Fruit fly (Drosophila melanogaster) whole organism, embryonic: ENCODE measurements around the gene CG13075.
A peak's percentile ranks its signal among the peaks of the same experiment; 100 is the strongest.

Experiments
- ATbp ChIP-seq: fragments of 200-800 bp; sonication (Bioruptor generic); optimal IDR thresholded peaks from 2 replicates; lab custom pipeline; 2017; ENCODE audit warnings: missing biosample characterization, mild to moderate bottlenecking, missing genetic modification characterization, missing genetic modification reagents
- B-H2 ChIP-seq: fragments of 200-800 bp; sonication (Bioruptor generic); optimal IDR thresholded peaks from 2 replicates; lab custom pipeline; 2018; ENCODE audit warnings: missing biosample characterization, mild to moderate bottlenecking, missing genetic modification characterization
- CG10321 ChIP-seq: fragments of 200-800 bp; sonication (Bioruptor generic); IDR thresholded peaks from 2 replicates; pipeline ENCODE4 v1.3.6; 2022; ENCODE audit warnings: missing biosample characterization, missing genetic modification characterization
- CG11247 ChIP-seq: fragments of 200-800 bp; sonication (Bioruptor generic); IDR thresholded peaks from 2 replicates; pipeline ENCODE4 v1.3.6; 2022; ENCODE audit warnings: missing biosample characterization, missing genetic modification characterization
- CG11560 ChIP-seq: fragments of 200-800 bp; sonication (Bioruptor generic); IDR thresholded peaks from 3 replicates; pipeline ENCODE4 v1.3.6; 2022; ENCODE audit warnings: missing biosample characterization, missing genetic modification characterization
- CG12219 ChIP-seq: fragments of 200-800 bp; sonication (Bioruptor generic); optimal IDR thresholded peaks from 3 replicates; lab custom pipeline; 2018; ENCODE audit warnings: missing biosample characterization, mild to moderate bottlenecking, missing genetic modification characterization
- CG13296 ChIP-seq: fragments of 200-800 bp; sonication (Bioruptor generic); optimal IDR thresholded peaks from 3 replicates; lab custom pipeline; 2018; ENCODE audit warnings: missing biosample characterization, mild to moderate bottlenecking, missing genetic modification characterization
- CG16779 ChIP-seq: fragments of 200-800 bp; sonication (Bioruptor generic); IDR thresholded peaks from 2 replicates; pipeline ENCODE4 v1.3.6; 2022; ENCODE audit warnings: missing biosample characterization, missing genetic modification characterization
- CG17359 ChIP-seq: fragments of 200-800 bp; sonication (Bioruptor generic); optimal IDR thresholded peaks from 3 replicates; lab custom pipeline; 2018; ENCODE audit warnings: missing biosample characterization, mild to moderate bottlenecking, missing genetic modification characterization, moderate library complexity
- CG1792 ChIP-seq: fragments of 200-800 bp; sonication (Bioruptor generic); optimal IDR thresholded peaks from 2 replicates; lab custom pipeline; 2016; ENCODE audit warnings: missing biosample characterization, missing genetic modification characterization
- CG2712 ChIP-seq: fragments of 200-800 bp; optimal IDR thresholded peaks from 3 replicates; lab custom pipeline; 2019; ENCODE audit warnings: missing biosample characterization, mild to moderate bottlenecking, missing genetic modification characterization, moderate library complexity
- CG33557 ChIP-seq: fragments of 200-800 bp; sonication (Bioruptor generic); optimal IDR thresholded peaks from 2 replicates; lab custom pipeline; 2019; ENCODE audit warnings: missing biosample characterization, mild to moderate bottlenecking, missing genetic modification characterization, moderate library complexity
- CG3407 ChIP-seq: fragments of 200-800 bp; sonication (Bioruptor generic); optimal IDR thresholded peaks from 2 replicates; lab custom pipeline; 2018; ENCODE audit warnings: missing biosample characterization, mild to moderate bottlenecking, missing genetic modification characterization
- CG3838 ChIP-seq: fragments of 200-800 bp; sonication (Bioruptor generic); optimal IDR thresholded peaks from 3 replicates; lab custom pipeline; 2016; ENCODE audit warnings: missing biosample characterization, missing genetic modification characterization
- CG42726 ChIP-seq: fragments of 200-800 bp; sonication (Bioruptor generic); IDR thresholded peaks from 2 replicates; pipeline ENCODE4 v1.3.6; 2022; ENCODE audit warnings: missing biosample characterization, missing genetic modification characterization; ENCODE audit not compliant: partially characterized antibody
- CG4854 ChIP-seq: fragments of 200-800 bp; sonication (Bioruptor generic); optimal IDR thresholded peaks from 2 replicates; lab custom pipeline; 2016; ENCODE audit warnings: missing biosample characterization, missing genetic modification characterization, inconsistent platforms
- CG6175 ChIP-seq: fragments of 200-800 bp; sonication (Bioruptor generic); IDR thresholded peaks from 3 replicates; pipeline ENCODE4 v1.3.6; 2022; ENCODE audit warnings: missing biosample characterization, missing genetic modification characterization
- CG7839 ChIP-seq: fragments of 200-800 bp; sonication (Bioruptor generic); optimal IDR thresholded peaks from 3 replicates; lab custom pipeline; 2018; ENCODE audit warnings: missing biosample characterization, mild to moderate bottlenecking, missing genetic modification characterization, moderate library complexity
- CG8924 ChIP-seq: fragments of 200-800 bp; optimal IDR thresholded peaks from 3 replicates; lab custom pipeline; 2019; ENCODE audit warnings: missing biosample characterization, mild to moderate bottlenecking, missing genetic modification characterization, moderate library complexity
- CHES-1-like ChIP-seq: fragments of 200-800 bp; sonication (Bioruptor generic); optimal IDR thresholded peaks from 2 replicates; lab custom pipeline; 2016; ENCODE audit warnings: missing biosample characterization, missing genetic modification characterization
- HmgZ ChIP-seq: fragments of 200-800 bp; sonication (Bioruptor generic); optimal IDR thresholded peaks from 2 replicates; lab custom pipeline; 2018; ENCODE audit warnings: missing biosample characterization, mild to moderate bottlenecking, missing genetic modification characterization
- Hmr ChIP-seq: fragments of 200-800 bp; sonication (Bioruptor generic); optimal IDR thresholded peaks from 3 replicates; lab custom pipeline; 2017; ENCODE audit warnings: mild to moderate bottlenecking, missing biosample characterization, missing genetic modification reagents, missing genetic modification characterization
- Hr78 ChIP-seq, 2 experiments: fragments of 200-800 bp in 1 of 2; fragments of >200 bp in 1 of 2; sonication (Bioruptor generic) in 1 of 2; optimal IDR thresholded peaks; 2 replicates each; lab custom pipeline; 2017 to 2019; ENCODE audit warnings: missing biosample characterization in 2 of 2, missing genetic modification characterization in 2 of 2, mild to moderate bottlenecking in 1 of 2, moderate library complexity in 1 of 2
- Lim3 ChIP-seq: fragments of 200-800 bp; sonication (Bioruptor generic); IDR thresholded peaks from 2 replicates; pipeline ENCODE4 v1.3.6; 2022; ENCODE audit warnings: missing biosample characterization, missing genetic modification characterization
- NFAT ChIP-seq: fragments of 200-800 bp; sonication (Bioruptor generic); IDR thresholded peaks from 2 replicates; pipeline ENCODE4 v1.3.6; 2022; ENCODE audit warnings: missing biosample characterization, missing genetic modification characterization
- Optix ChIP-seq: fragments of 200-800 bp; sonication (Bioruptor generic); IDR thresholded peaks from 3 replicates; pipeline ENCODE4 v1.3.6; 2022; ENCODE audit warnings: missing biosample characterization, missing genetic modification characterization
- PHDP ChIP-seq: fragments of 200-800 bp; sonication (Bioruptor generic); optimal IDR thresholded peaks from 3 replicates; lab custom pipeline; 2018; ENCODE audit warnings: missing biosample characterization, mild to moderate bottlenecking, missing genetic modification characterization, moderate library complexity
- Ravus ChIP-seq: fragments of 200-800 bp; sonication (Bioruptor generic); IDR thresholded peaks from 2 replicates; pipeline ENCODE4 v1.3.6; 2022; ENCODE audit warnings: missing biosample characterization, missing genetic modification characterization
- Sox102F ChIP-seq: fragments of 200-800 bp; sonication (Bioruptor generic); optimal IDR thresholded peaks from 2 replicates; lab custom pipeline; 2018; ENCODE audit warnings: missing biosample characterization, mild to moderate bottlenecking, missing genetic modification characterization, moderate library complexity
- YL-1 ChIP-seq: fragments of 200-800 bp; sonication (Bioruptor generic); optimal IDR thresholded peaks from 3 replicates; lab custom pipeline; 2017; ENCODE audit warnings: missing biosample characterization, mild to moderate bottlenecking, missing genetic modification characterization
- ac ChIP-seq: fragments of 200-800 bp; sonication (Bioruptor generic); optimal IDR thresholded peaks from 3 replicates; lab custom pipeline; 2017; ENCODE audit warnings: missing biosample characterization, mild to moderate bottlenecking, missing genetic modification characterization
- ap ChIP-seq: fragments of 200-800 bp; sonication (Bioruptor generic); IDR thresholded peaks from 2 replicates; pipeline ENCODE4 v1.3.6; 2022; ENCODE audit warnings: missing biosample characterization, missing genetic modification characterization
- bbx ChIP-seq: fragments of 200-800 bp; sonication (Bioruptor generic); IDR thresholded peaks from 2 replicates; pipeline ENCODE4 v1.3.6; 2022; ENCODE audit warnings: missing biosample characterization, missing genetic modification characterization; ENCODE audit not compliant: partially characterized antibody
- bowl ChIP-seq: fragments of 200-800 bp; sonication (Bioruptor generic); IDR thresholded peaks from 2 replicates; pipeline ENCODE4 v1.3.6; 2022; ENCODE audit warnings: missing biosample characterization, missing genetic modification characterization
- bsh ChIP-seq, 2 experiments: fragments of 200-800 bp; sonication (Bioruptor generic); optimal IDR thresholded peaks; 2 replicates each; lab custom pipeline; 2017 to 2018; ENCODE audit warnings: mild to moderate bottlenecking in 2 of 2, missing biosample characterization in 2 of 2, missing genetic modification characterization in 2 of 2, moderate library complexity in 1 of 2
- btn ChIP-seq: fragments of 200-800 bp; sonication (Bioruptor generic); optimal IDR thresholded peaks from 2 replicates; lab custom pipeline; 2016; ENCODE audit warnings: missing biosample characterization, missing genetic modification characterization
- chn ChIP-seq: fragments of 200-800 bp; sonication (Bioruptor generic); optimal IDR thresholded peaks from 2 replicates; lab custom pipeline; 2016; ENCODE audit warnings: missing biosample characterization, missing genetic modification characterization
- da ChIP-seq: fragments of 200-800 bp; sonication (Bioruptor generic); optimal IDR thresholded peaks from 2 replicates; lab custom pipeline; 2016; ENCODE audit warnings: missing biosample characterization, missing genetic modification characterization
- dmrt11E ChIP-seq: fragments of 200-800 bp; sonication (Bioruptor generic); optimal IDR thresholded peaks from 3 replicates; lab custom pipeline; 2018; ENCODE audit warnings: missing biosample characterization, mild to moderate bottlenecking, missing genetic modification characterization, moderate library complexity
- gcm2 ChIP-seq: fragments of 200-800 bp; sonication (Bioruptor generic); optimal IDR thresholded peaks from 2 replicates; lab custom pipeline; 2016; ENCODE audit warnings: missing biosample characterization, missing genetic modification characterization
- hkb ChIP-seq, 2 experiments: fragments of 200-800 bp in 1 of 2; fragments of >200 bp in 1 of 2; sonication (Bioruptor generic) in 1 of 2; IDR thresholded peaks in 1 of 2; optimal IDR thresholded peaks in 1 of 2; 2 replicates each; pipeline versions ENCODE4 v1.3.6 to Lab custom; 2017 to 2022; ENCODE audit warnings: missing biosample characterization in 1 of 2, missing genetic modification characterization in 1 of 2
- jigr1 ChIP-seq: fragments of 200-800 bp; sonication (Bioruptor generic); IDR thresholded peaks from 3 replicates; pipeline ENCODE4 v1.3.6; 2022; ENCODE audit warnings: missing biosample characterization, missing genetic modification characterization
- jing ChIP-seq: fragments of 200-800 bp; sonication (Bioruptor generic); optimal IDR thresholded peaks from 2 replicates; lab custom pipeline; 2018; ENCODE audit warnings: missing biosample characterization, mild to moderate bottlenecking, missing genetic modification characterization
- onecut ChIP-seq: fragments of 200-800 bp; sonication (Bioruptor generic); IDR thresholded peaks from 2 replicates; pipeline ENCODE4 v1.3.6; 2022; ENCODE audit warnings: missing biosample characterization, missing genetic modification characterization
- phol ChIP-seq: fragments of 200-800 bp; sonication (Bioruptor generic); optimal IDR thresholded peaks from 3 replicates; lab custom pipeline; 2018; ENCODE audit warnings: missing biosample characterization, mild to moderate bottlenecking, missing genetic modification characterization, moderate library complexity
- pita ChIP-seq: fragments of 200-800 bp; sonication (Bioruptor generic); optimal IDR thresholded peaks from 2 replicates; lab custom pipeline; 2017; ENCODE audit warnings: missing biosample characterization, mild to moderate bottlenecking, missing genetic modification characterization
- vnd ChIP-seq: fragments of 200-800 bp; sonication (Bioruptor generic); IDR thresholded peaks from 3 replicates; pipeline ENCODE4 v1.3.6; 2022; ENCODE audit warnings: missing biosample characterization, missing genetic modification characterization; ENCODE audit not compliant: partially characterized antibody
- zfh1 ChIP-seq: fragments of 200-800 bp; sonication (Bioruptor generic); IDR thresholded peaks from 3 replicates; pipeline ENCODE4 v1.3.6; 2022; ENCODE audit warnings: missing biosample characterization, missing genetic modification characterization

CG13075 gene

dm6 chr3L:16128973-16129745 lies 45.4 kb downstream of the CG13075 start, which contains the start of gene SsRbeta (continued):
- TF ChIP-seq CG4854 (no peak), bowl (GFP tag; lab: Robert Waterston, UW) (no peak), CG8924 (tag; lab: Kevin White, UChicago) (peak; percentile 5), PHDP (peak; percentile 7), btn (GFP tag; lab: Kevin White, UChicago) (no peak), ap (GFP tag; lab: Robert Waterston, UW) (peak; percentile 70), pita (GFP tag; lab: Kevin White, UChicago) (peak; percentile 34), CG3838 (GFP tag; lab: Kevin White, UChicago) (no peak), Ravus (GFP tag; lab: Robert Waterston, UW) (no peak), CG11247 (GFP tag; lab: Robert Waterston, UW) (peak; percentile 56), CG16779 (GFP tag; lab: Robert Waterston, UW) (peak; percentile 46; the same call in 1 of the 2 replicates), vnd (0 out of 3 replicates have a peak, but pooled peaks have one; percentile 39), HmgZ (tag; lab: Kevin White, UChicago) (peak; percentile 26), CHES-1-like (GFP tag; lab: Kevin White, UChicago) (peak; percentile 60), jigr1 (no peak), Hr78 (GFP tag; optimal IDR thresholded peaks at IDR 0.05; lab: Kevin White, UChicago) (no peak), CG17359 (tag; lab: Kevin White, UChicago) (no peak), Hmr (GFP tag; lab: Kevin White, UChicago) (peak; percentile 4), Optix (GFP tag; lab: Robert Waterston, UW) (no peak), NFAT (GFP tag; lab: Robert Waterston, UW) (peak; percentile 81), dmrt11E (peak; percentile 38), CG13296 (GFP tag; lab: Kevin White, UChicago) (no peak), YL-1 (GFP tag; lab: Kevin White, UChicago) (peak; percentile 90), CG1792 (no peak), CG33557 (no peak), onecut (no peak; the same call in 1 of the 2 replicates), hkb (optimal IDR thresholded peaks at IDR 0.05; lab: Kevin White, UChicago) (no peak), hkb (GFP tag; IDR thresholded peaks at IDR 0.05; lab: Robert Waterston, UW) (peak; percentile 30), CG6175 (no peak), bsh (GFP tag; optimal IDR thresholded peaks at IDR 0.05; lab: Kevin White, UChicago) (peak in 1 of 2 experiments; percentile 46), zfh1 (peak; percentile 79), B-H2 (GFP tag; lab: Kevin White, UChicago) (peak; percentile 29), phol (tag; lab: Kevin White, UChicago) (peak; percentile 35), CG42726 (GFP tag; lab: Robert Waterston, UW) (peak; percentile 78; the same call in 1 of the 2 replicates), bbx (peak; percentile 83), da (GFP tag; lab: Kevin White, UChicago) (no peak), ac (GFP tag; lab: Kevin White, UChicago) (no peak), CG7839 (peak; percentile 9), CG3407 (GFP tag; lab: Kevin White, UChicago) (no peak), Lim3 (GFP tag; lab: Robert Waterston, UW) (no peak), CG11560 (tag; lab: Robert Waterston, UW) (no peak), ATbp (GFP tag; lab: Kevin White, UChicago) (no peak), CG2712 (tag; lab: Kevin White, UChicago) (peak; percentile 14), chn (GFP tag; lab: Kevin White, UChicago) (no peak), jing (GFP tag; lab: Kevin White, UChicago) (no peak), CG12219 (GFP tag; lab: Kevin White, UChicago) (no peak), CG10321 (GFP tag; lab: Robert Waterston, UW) (peak; percentile 31; the same call in 1 of the 2 replicates), Sox102F (GFP tag; lab: Kevin White, UChicago) (peak; percentile 51), gcm2 (no peak)
